Fruit fly (Drosophila melanogaster) Kc167 (cell line): Measurements from ENCODE around the gene Cpr65Aw.

ENCODE experiments used
- Myc ChIP-seq: fragments of >200 bp; optimal IDR thresholded peaks from 2 replicates; lab custom pipeline; 2017; ENCODE audit warnings: missing external identifiers
- Sin3A ChIP-seq: fragments of >200 bp; optimal IDR thresholded peaks from 2 replicates; lab custom pipeline; 2018; ENCODE audit warnings: missing external identifiers
- insv ChIP-seq: fragments of >200 bp; optimal IDR thresholded peaks from 3 replicates; lab custom pipeline; 2018; ENCODE audit warnings: missing external identifiers
- psq ChIP-seq: fragments of >200 bp; optimal IDR thresholded peaks from 2 replicates; lab custom pipeline; 2017; ENCODE audit warnings: missing external identifiers

dm6 chr3L:6133546-6133945 lies 8.7 kb downstream of the Cpr65Aw start, which contains the start of gene Lcp65Ag2:
- TF ChIP-seq Myc (lab: Kevin White, UChicago) (no peak), Sin3A (lab: Kevin White, UChicago) (no peak), psq (lab: Kevin White, UChicago) (no peak), insv (lab: Kevin White, UChicago) (no peak)
